Fruit fly (Drosophila melanogaster) whole organism, pupa: Measurements from ENCODE around the gene Slh.

Source experiments
- CG12605 ChIP-seq: fragments of 200-800 bp; sonication (Bioruptor generic); IDR thresholded peaks from 2 replicates; pipeline ENCODE4 v1.3.6; 2022; ENCODE audit warnings: missing biosample characterization, missing genetic modification characterization
- CG13204 ChIP-seq: fragments of 200-800 bp; sonication (Bioruptor generic); optimal IDR thresholded peaks from 2 replicates; lab custom pipeline; 2018; ENCODE audit warnings: missing biosample characterization, mild to moderate bottlenecking, missing genetic modification characterization, moderate library complexity
- CG14655 ChIP-seq: fragments of 200-800 bp; sonication (Bioruptor generic); optimal IDR thresholded peaks from 3 replicates; lab custom pipeline; 2017; ENCODE audit warnings: mild to moderate bottlenecking, missing biosample characterization, missing genetic modification reagents, missing genetic modification characterization
- CG15710 ChIP-seq: fragments of 200-800 bp; sonication (Bioruptor generic); optimal IDR thresholded peaks from 2 replicates; lab custom pipeline; 2018; ENCODE audit warnings: missing biosample characterization, mild to moderate bottlenecking, missing genetic modification characterization, moderate library complexity
- CG4496 ChIP-seq: fragments of 200-800 bp; sonication (Bioruptor generic); IDR thresholded peaks from 3 replicates; pipeline ENCODE4 v1.3.6; 2022; ENCODE audit warnings: missing biosample characterization, missing genetic modification characterization
- CG8301 ChIP-seq: fragments of 200-800 bp; sonication (Bioruptor generic); optimal IDR thresholded peaks from 2 replicates; lab custom pipeline; 2018; ENCODE audit warnings: missing biosample characterization, mild to moderate bottlenecking, missing genetic modification characterization
- CG9948 ChIP-seq: fragments of 200-800 bp; sonication (Bioruptor generic); optimal IDR thresholded peaks from 2 replicates; lab custom pipeline; 2018; ENCODE audit warnings: missing biosample characterization, mild to moderate bottlenecking, missing genetic modification characterization, moderate library complexity
- D1 ChIP-seq: fragments of 200-800 bp; sonication (Bioruptor generic); optimal IDR thresholded peaks from 2 replicates; lab custom pipeline; 2018; ENCODE audit warnings: missing biosample characterization, mild to moderate bottlenecking, missing genetic modification characterization, moderate library complexity
- Pif1A ChIP-seq: fragments of 200-800 bp; sonication (Bioruptor generic); optimal IDR thresholded peaks from 3 replicates; lab custom pipeline; 2016; ENCODE audit warnings: missing biosample characterization, missing genetic modification characterization
- Pif1B ChIP-seq: fragments of 200-800 bp; sonication (Bioruptor generic); optimal IDR thresholded peaks from 3 replicates; lab custom pipeline; 2016; ENCODE audit warnings: missing biosample characterization, missing genetic modification characterization
- Snoo ChIP-seq: fragments of 200-800 bp; sonication (Bioruptor generic); optimal IDR thresholded peaks from 3 replicates; lab custom pipeline; 2017; ENCODE audit warnings: missing biosample characterization, mild to moderate bottlenecking, missing genetic modification characterization, inconsistent platforms
- fd96Ca ChIP-seq: fragments of 200-800 bp; sonication (Bioruptor generic); IDR thresholded peaks from 3 replicates; pipeline ENCODE4 v1.3.6; 2022; ENCODE audit warnings: missing biosample characterization, missing genetic modification characterization

- TF ChIP-seq CG14655 (GFP tag; lab: Kevin White, UChicago): no peak
- TF ChIP-seq Snoo: no peak
- no peak for TF ChIP-seq CG9948 (tag; lab: Kevin White, UChicago)
- no peak for TF ChIP-seq D1 (tag; lab: Kevin White, UChicago)
- TF ChIP-seq Pif1B (GFP tag; lab: Kevin White, UChicago): no peak
- no peak for TF ChIP-seq CG4496 (GFP tag; lab: Robert Waterston, UW)
- TF ChIP-seq CG12605 (GFP tag; lab: Robert Waterston, UW): no peak
- no peak for TF ChIP-seq Pif1A (GFP tag; lab: Kevin White, UChicago)
- no peak for TF ChIP-seq CG15710 (tag; lab: Kevin White, UChicago)
- no peak for TF ChIP-seq CG8301 (tag; lab: Kevin White, UChicago)
- TF ChIP-seq CG13204: no peak
- TF ChIP-seq fd96Ca (GFP tag; lab: Robert Waterston, UW): no peak
Measured at dm6 chr2L:2453818-2454217, 38.7 kb downstream of the Slh start.
